Fruit fly (Drosophila melanogaster): ENCODE measurements around the gene CG18754.
A peak's percentile ranks its signal among the peaks of the same experiment; 100 is the strongest.

CG18754 gene

dm6 chr3R:23657357-23658318 lies 26.2 kb upstream of the CG18754 start (continued):
- peak; percentile 41 for TF ChIP-seq CG8281 (tag; optimal IDR thresholded peaks at IDR 0.05)
- peak; percentile 80 for TF ChIP-seq CG8359 (GFP tag; optimal IDR thresholded peaks at IDR 0.05; ENCODE audit: borderline replicate concordance)
- peak; percentile 28 for TF ChIP-seq oc (tag; optimal IDR thresholded peaks at IDR 0.05)
- TF ChIP-seq CG9797 (GFP tag; optimal IDR thresholded peaks at IDR 0.05) = peak; percentile 25
- no peak for TF ChIP-seq ash1 (GFP tag; optimal IDR thresholded peaks at IDR 0.05)
- peak; percentile 5; the same call in 1 of the 2 replicates for TF ChIP-seq Drgx (GFP tag; IDR thresholded peaks at IDR 0.05)
- peak; percentile 28 for TF ChIP-seq exex (tag; optimal IDR thresholded peaks at IDR 0.05)
- TF ChIP-seq HmgD (GFP tag; optimal IDR thresholded peaks at IDR 0.05) = peak; percentile 29
- no peak for TF ChIP-seq jigr1 (GFP tag; IDR thresholded peaks at IDR 0.05)
- TF ChIP-seq ftz-f1 (GFP tag; optimal IDR thresholded peaks at IDR 0.05) = peak; percentile 70
- 0 out of 2 replicates have a peak, but pooled peaks have one; percentile 4 for TF ChIP-seq CG3847 (GFP tag; IDR thresholded peaks at IDR 0.05)
- peak; percentile 80 for TF ChIP-seq CG15011 (GFP tag; optimal IDR thresholded peaks at IDR 0.05)
- TF ChIP-seq peb (GFP tag; IDR thresholded peaks at IDR 0.05) = no peak
- TF ChIP-seq her (GFP tag; optimal IDR thresholded peaks at IDR 0.05) = peak; percentile 79
- peak; percentile 97 for TF ChIP-seq CG15696 (tag; optimal IDR thresholded peaks at IDR 0.05)
- TF ChIP-seq CG34376 (GFP tag; optimal IDR thresholded peaks at IDR 0.05) = peak; percentile 88
- peak; percentile 6 for TF ChIP-seq cato (GFP tag; optimal IDR thresholded peaks at IDR 0.05; ENCODE audit: borderline replicate concordance)
- 0 out of 2 replicates have a peak, but pooled peaks have one; percentile 24 for TF ChIP-seq esg (GFP tag; conservative IDR thresholded peaks at IDR 0.05)
- TF ChIP-seq chinmo (GFP tag; IDR thresholded peaks at IDR 0.05; ENCODE audit: partially characterized antibody) = peak; percentile 31; the same call in 1 of the 4 replicates
- peak; percentile 48 for TF ChIP-seq disco-r (GFP tag; optimal IDR thresholded peaks at IDR 0.05)
- peak; percentile 84 for TF ChIP-seq Asciz (GFP tag; optimal IDR thresholded peaks at IDR 0.05)
- TF ChIP-seq pb (GFP tag; optimal IDR thresholded peaks at IDR 0.05) = peak; percentile 46
- TF ChIP-seq chif (GFP tag; optimal IDR thresholded peaks at IDR 0.05) = peak in 1 of 2 experiments; percentile 72
- peak; percentile 42 for TF ChIP-seq CG2116 (GFP tag; optimal IDR thresholded peaks at IDR 0.05)
- peak; percentile 64 for TF ChIP-seq wek (GFP tag; optimal IDR thresholded peaks at IDR 0.05)
- no peak for TF ChIP-seq CG3726 (GFP tag; IDR thresholded peaks at IDR 0.05)
- TF ChIP-seq CG18599 (GFP tag; optimal IDR thresholded peaks at IDR 0.05) = peak; percentile 82
- peak; percentile 90 for TF ChIP-seq CG2202 (tag; optimal IDR thresholded peaks at IDR 0.05)
- 0 out of 2 replicates have a peak, but pooled peaks have one; percentile 54 for TF ChIP-seq CG1024 (GFP tag; IDR thresholded peaks at IDR 0.05)
- TF ChIP-seq nerfin-2 (GFP tag; IDR thresholded peaks at IDR 0.05; ENCODE audit: partially characterized antibody) = 0 out of 2 replicates have a peak, but pooled peaks have one; percentile 11
- peak; percentile 45 for TF ChIP-seq dm (GFP tag; optimal IDR thresholded peaks at IDR 0.05)
- no peak for TF ChIP-seq prd (optimal IDR thresholded peaks at IDR 0.05)
- peak; percentile 17; the same call in 2 of the 3 replicates for TF ChIP-seq prd (GFP tag; IDR thresholded peaks at IDR 0.05)
- TF ChIP-seq CG4282 (GFP tag; optimal IDR thresholded peaks at IDR 0.05) = no peak
- TF ChIP-seq Hsf (GFP tag; optimal IDR thresholded peaks at IDR 0.05) = peak; percentile 37
- peak; percentile 65 for TF ChIP-seq CG12769 (tag; optimal IDR thresholded peaks at IDR 0.05)
- TF ChIP-seq CG9932 (GFP tag; IDR thresholded peaks at IDR 0.05) = no peak
- TF ChIP-seq Stat92E (GFP tag; optimal IDR thresholded peaks at IDR 0.05) = no peak
- TF ChIP-seq Jarid2 (GFP tag; optimal IDR thresholded peaks at IDR 0.05) = peak; percentile 58
- TF ChIP-seq CG32767 (GFP tag; IDR thresholded peaks at IDR 0.05) = peak; percentile 50; the same call in 1 of the 2 replicates
- peak; percentile 47; the same call in 1 of the 2 replicates for TF ChIP-seq sob (GFP tag; IDR thresholded peaks at IDR 0.05)
- 0 out of 3 replicates have a peak, but pooled peaks have one; percentile 6 for TF ChIP-seq ken (GFP tag; IDR thresholded peaks at IDR 0.05)
- TF ChIP-seq gt (GFP tag; IDR thresholded peaks at IDR 0.05) = no peak
- TF ChIP-seq NK7.1 (GFP tag; optimal IDR thresholded peaks at IDR 0.05) = peak; percentile 83
- no peak for TF ChIP-seq Max (GFP tag; optimal IDR thresholded peaks at IDR 0.05)
- peak; percentile 3 for TF ChIP-seq CG8388 (GFP tag; optimal IDR thresholded peaks at IDR 0.05)
- TF ChIP-seq Meics (GFP tag; optimal IDR thresholded peaks at IDR 0.05) = peak; percentile 24
